Worm (Caenorhabditis elegans) whole organism, L3 larva: ENCODE results near the gene F20D6.11.

Experiments used
- ama-1 ChIP-seq: fragments of 150-350 bp; optimal IDR thresholded peaks from 2 replicates; lab custom pipeline; 2018
- ceh-28 ChIP-seq: fragments of 150-350 bp; optimal IDR thresholded peaks from 2 replicates; lab custom pipeline; 2014; ENCODE audit warnings: missing biosample characterization, missing genetic modification reagents, missing genetic modification characterization
- elt-1 ChIP-seq: fragments of 150-350 bp; optimal IDR thresholded peaks from 2 replicates; lab custom pipeline; 2014; ENCODE audit warnings: missing biosample characterization, missing genetic modification characterization
- nhr-23 ChIP-seq: fragments of 150-350 bp; optimal IDR thresholded peaks from 2 replicates; lab custom pipeline; 2014; ENCODE audit warnings: missing biosample characterization, missing genetic modification reagents, missing genetic modification characterization
- tbx-2 ChIP-seq: sonication (generic microtip); optimal IDR thresholded peaks from 2 replicates; lab custom pipeline; 2016; ENCODE audit warnings: mild to moderate bottlenecking, missing genetic modification characterization, missing compliant biosample characterization
- zag-1 ChIP-seq: fragments of 150-350 bp; optimal IDR thresholded peaks from 2 replicates; lab custom pipeline; 2014; ENCODE audit warnings: missing biosample characterization, missing genetic modification characterization

ce11 chrV:8201229-8201858 lies 2.5 kb upstream of the F20D6.11 start, which contains the start of gene cri-2:
- TF ChIP-seq ama-1 (no peak), tbx-2 (tag; lab: Kevin White, UChicago) (no peak), nhr-23 (peak; percentile 65), elt-1 (no peak), zag-1 (tag; lab: Kevin White, UChicago) (no peak), ceh-28 (no peak)
